Worm (Caenorhabditis elegans) whole organism, L4 larva: ENCODE measurements around the gene C54D10.13.

Source experiments
- R02D3.7 ChIP-seq: fragments of 150-350 bp; sonication (generic microtip); optimal IDR thresholded peaks from 3 replicates; lab custom pipeline; 2014; ENCODE audit warnings: missing biosample characterization, missing genetic modification characterization
- T26A8.4 ChIP-seq: fragments of 200-800 bp; sonication (Bioruptor generic); IDR thresholded peaks from 2 replicates; pipeline ENCODE4 v1.3.6; 2022; ENCODE audit warnings: missing genetic modification characterization, missing compliant biosample characterization
- Y75B8A.6 ChIP-seq: fragments of 200-800 bp; sonication (Bioruptor generic); IDR thresholded peaks from 2 replicates; pipeline ENCODE4 v1.3.6; 2022; ENCODE audit warnings: missing genetic modification reagents, missing genetic modification characterization, missing compliant biosample characterization
- ceh-62 ChIP-seq: sonication (generic microtip); optimal IDR thresholded peaks from 2 replicates; lab custom pipeline; 2017; ENCODE audit warnings: missing biosample characterization, missing genetic modification characterization
- daf-8 ChIP-seq: fragments of 200-800 bp; sonication (Bioruptor generic); IDR thresholded peaks from 2 replicates; pipeline ENCODE4 v1.3.6; 2022; ENCODE audit warnings: missing genetic modification characterization, missing compliant biosample characterization
- lin-13 ChIP-seq: fragments of 150-350 bp; optimal IDR thresholded peaks from 2 replicates; lab custom pipeline; 2014; ENCODE audit warnings: missing biosample characterization, missing genetic modification reagents, missing genetic modification characterization
- mdl-1 ChIP-seq, 2 experiments: fragments of 150-350 bp in 1 of 2; sonication (generic microtip) in 1 of 2; optimal IDR thresholded peaks; 2 replicates each; lab custom pipeline; 2014 to 2017; ENCODE audit warnings: missing biosample characterization in 2 of 2, missing genetic modification characterization in 2 of 2
- mep-1 ChIP-seq: fragments of 150-350 bp; sonication (generic microtip); optimal IDR thresholded peaks from 3 replicates; lab custom pipeline; 2014; ENCODE audit warnings: missing biosample characterization, missing genetic modification characterization
- set-16 ChIP-seq: fragments of 200-800 bp; sonication (Bioruptor generic); IDR thresholded peaks from 2 replicates; pipeline ENCODE4 v1.3.6; 2022; ENCODE audit warnings: missing genetic modification reagents, missing genetic modification characterization, missing compliant biosample characterization
- snpc-1.2 ChIP-seq: fragments of 200-800 bp; sonication (Bioruptor generic); IDR thresholded peaks from 2 replicates; pipeline ENCODE4 v1.3.6; 2022; ENCODE audit warnings: missing genetic modification reagents, missing genetic modification characterization, missing compliant biosample characterization
- snpc-4 ChIP-seq: fragments of 150-350 bp; optimal IDR thresholded peaks from 2 replicates; lab custom pipeline; 2014; ENCODE audit warnings: missing biosample characterization, missing genetic modification characterization
- zag-1 ChIP-seq: fragments of 150-350 bp; optimal IDR thresholded peaks from 2 replicates; lab custom pipeline; 2014; ENCODE audit warnings: missing biosample characterization, missing genetic modification characterization

- no peak for TF ChIP-seq Y75B8A.6 (GFP tag; lab: Robert Waterston, UW)
- no peak for TF ChIP-seq snpc-4 (tag; lab: Kevin White, UChicago)
- TF ChIP-seq daf-8, result no peak
- no peak for TF ChIP-seq ceh-62 (tag; lab: Kevin White, UChicago)
- no peak for TF ChIP-seq set-16 (GFP tag; lab: Robert Waterston, UW)
- no peak for TF ChIP-seq zag-1 (tag; lab: Kevin White, UChicago)
- no peak for TF ChIP-seq mdl-1 (tag; optimal IDR thresholded peaks at IDR 0.05; lab: Kevin White, UChicago)
- no peak for TF ChIP-seq snpc-1.2 (GFP tag; lab: Robert Waterston, UW)
- no peak for TF ChIP-seq T26A8.4 (GFP tag; lab: Robert Waterston, UW)
- no peak for TF ChIP-seq R02D3.7 (tag; lab: Kevin White, UChicago)
- TF ChIP-seq mep-1, result no peak
- no peak for TF ChIP-seq lin-13
These were observed 34.5 kb downstream of the C54D10.13 start, which contains the start of gene K01D12.5 for ce11 chrV:12397545-12397944.
